Fruit fly (Drosophila melanogaster): Measurements from ENCODE around the gene PsGEF.

DNA sequence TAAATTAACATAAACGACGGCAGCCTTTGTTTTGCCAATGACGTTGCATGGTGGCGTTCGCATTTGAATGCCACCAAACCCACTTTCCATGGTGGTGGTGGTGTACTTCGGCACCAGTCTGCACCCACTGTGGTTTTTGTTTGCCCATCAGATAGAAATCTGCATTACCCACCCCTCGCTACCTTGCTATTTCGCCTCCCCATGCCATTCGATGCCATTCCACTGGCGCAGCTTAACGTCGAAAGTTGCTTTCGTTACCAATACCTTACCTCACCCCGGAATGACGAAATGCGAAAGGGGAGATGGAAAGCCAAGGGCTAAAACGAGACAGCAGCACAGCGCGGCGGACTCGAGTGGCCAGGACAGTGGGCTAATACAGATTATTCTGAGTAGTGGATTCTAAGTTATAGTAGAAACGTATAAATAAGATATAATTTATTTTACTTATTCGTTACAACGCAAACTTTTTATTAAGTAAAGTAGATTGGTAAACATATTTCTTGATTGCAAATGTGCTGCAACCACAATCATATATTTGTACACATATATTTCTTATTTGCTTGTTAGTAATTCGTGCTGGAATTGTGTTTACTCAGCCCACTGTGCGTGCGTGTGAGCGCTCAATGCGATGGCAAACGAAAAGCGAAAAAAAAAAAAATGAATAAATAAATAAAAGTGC is 8.9 kb upstream of the PsGEF start:
- TF ChIP-seq psq (optimal IDR thresholded peaks at IDR 0.05) (no peak), ttk (optimal IDR thresholded peaks at IDR 0.05) (no peak)
